Worm (Caenorhabditis elegans): ENCODE measurements around the gene zipt-17.

DNA sequence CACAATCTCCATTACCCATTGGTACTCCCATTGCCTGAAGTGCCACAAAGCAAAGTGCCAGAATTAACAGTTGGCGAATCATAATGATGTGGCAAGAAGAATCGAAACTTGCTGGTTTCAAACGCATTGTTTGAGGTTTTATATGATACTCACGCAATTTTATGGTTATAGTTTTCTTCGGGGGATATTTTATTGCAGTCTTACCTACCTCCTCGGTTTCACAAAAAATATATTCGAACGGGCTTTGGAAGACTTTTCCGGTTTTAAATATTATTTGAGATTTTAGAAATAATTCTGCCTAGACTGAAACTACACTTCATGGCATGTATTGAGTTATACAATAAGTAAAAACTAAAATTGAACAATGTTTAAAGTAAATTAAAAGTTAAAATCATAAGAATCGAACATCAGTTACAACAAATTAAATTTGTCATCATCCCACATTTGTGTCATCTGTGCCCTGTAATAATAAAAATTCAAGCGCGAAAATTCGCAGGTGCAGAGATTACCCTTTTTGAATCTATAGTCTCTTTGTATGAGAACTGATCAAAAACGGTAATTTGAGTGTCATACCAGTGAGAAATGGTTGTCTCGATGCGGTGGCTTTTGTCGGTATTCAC is 20.5 kb downstream of the zipt-17 start, which contains the start of the genes clec-197 and clec-198:
- TF ChIP-seq pqm-1 (tag; optimal IDR thresholded peaks at IDR 0.05) (no peak), ceh-20 (GFP tag; IDR thresholded peaks at IDR 0.05) (no peak), mes-2 (tag; optimal IDR thresholded peaks at IDR 0.05; ENCODE audit: poor library complexity, severe bottlenecking) (no peak), spr-1 (tag; optimal IDR thresholded peaks at IDR 0.05) (no peak), R02D3.7 (tag; optimal IDR thresholded peaks at IDR 0.05) (no peak), ceh-82 (tag; optimal IDR thresholded peaks at IDR 0.05) (no peak), dpl-1 (GFP tag; optimal IDR thresholded peaks at IDR 0.05) (no peak), zip-2 (tag; optimal IDR thresholded peaks at IDR 0.05) (no peak), dve-1 (tag; optimal IDR thresholded peaks at IDR 0.05; ENCODE audit: insufficient read depth) (no peak), F49E8.2 (tag; optimal IDR thresholded peaks at IDR 0.05; ENCODE audit: borderline replicate concordance) (no peak), ama-1 (optimal IDR thresholded peaks at IDR 0.05) (no peak), unc-39 (tag; optimal IDR thresholded peaks at IDR 0.05) (no peak), skn-1 (tag; optimal IDR thresholded peaks at IDR 0.05) (no peak), zag-1 (tag; optimal IDR thresholded peaks at IDR 0.05) (no peak)

Measured in whole organism, L4 larva.